Fruit fly (Drosophila melanogaster): ENCODE measurements around the gene Past1.

- TF ChIP-seq toe (GFP tag; optimal IDR thresholded peaks at IDR 0.05) (no peak), CG33017 (tag; optimal IDR thresholded peaks at IDR 0.05) (no peak), kay (GFP tag; ENCODE audit: borderline replicate concordance) (no peak), Hr96 (GFP tag; optimal IDR thresholded peaks at IDR 0.05) (no peak)
Observed at dm6 chr3R:12647954-12648353, 49.2 kb upstream of the Past1 start, which contains the start of gene Dtg.
